Fruit fly (Drosophila melanogaster) whole organism, embryonic: Measurements from ENCODE around the gene Awh.

Experiments
- Aef1 ChIP-seq: fragments of 200-800 bp; sonication (Bioruptor generic); IDR thresholded peaks from 3 replicates; pipeline ENCODE4 v1.3.6; 2022; ENCODE audit warnings: missing biosample characterization, missing genetic modification characterization
- CG10147 ChIP-seq: fragments of 200-800 bp; sonication (Bioruptor generic); optimal IDR thresholded peaks from 2 replicates; lab custom pipeline; 2019; ENCODE audit warnings: missing biosample characterization, mild to moderate bottlenecking, missing genetic modification characterization, moderate library complexity
- CG10209 ChIP-seq: fragments of 200-800 bp; sonication (Bioruptor generic); optimal IDR thresholded peaks from 3 replicates; lab custom pipeline; 2017; ENCODE audit warnings: missing biosample characterization, mild to moderate bottlenecking, missing genetic modification characterization, missing genetic modification reagents
- CG10366 ChIP-seq: fragments of 200-800 bp; sonication (Bioruptor generic); IDR thresholded peaks from 2 replicates; pipeline ENCODE4 v1.3.6; 2022; ENCODE audit warnings: missing biosample characterization, missing genetic modification characterization
- CG10565 ChIP-seq: fragments of 200-800 bp; sonication (Bioruptor generic); optimal IDR thresholded peaks from 3 replicates; lab custom pipeline; 2016; ENCODE audit warnings: missing biosample characterization, mild to moderate bottlenecking, missing genetic modification characterization
- CG12391 ChIP-seq: fragments of 200-800 bp; sonication (Bioruptor generic); optimal IDR thresholded peaks from 3 replicates; lab custom pipeline; 2018; ENCODE audit warnings: missing biosample characterization, mild to moderate bottlenecking, missing genetic modification characterization, moderate library complexity
- CG14860 ChIP-seq: fragments of 200-800 bp; sonication (Bioruptor generic); IDR thresholded peaks from 3 replicates; pipeline ENCODE4 v1.3.6; 2022; ENCODE audit warnings: missing biosample characterization, missing genetic modification characterization; ENCODE audit not compliant: partially characterized antibody
- CG15601 ChIP-seq: fragments of 200-800 bp; sonication (Bioruptor generic); optimal IDR thresholded peaks from 3 replicates; lab custom pipeline; 2019; ENCODE audit warnings: missing biosample characterization, mild to moderate bottlenecking, missing genetic modification characterization, moderate library complexity
- CG17385 ChIP-seq: fragments of 200-800 bp; sonication (Bioruptor generic); optimal IDR thresholded peaks from 3 replicates; lab custom pipeline; 2018; ENCODE audit warnings: missing biosample characterization, mild to moderate bottlenecking, missing genetic modification characterization
- CG18011 ChIP-seq: fragments of 200-800 bp; sonication (Bioruptor generic); optimal IDR thresholded peaks from 2 replicates; lab custom pipeline; 2017; ENCODE audit warnings: missing biosample characterization, missing genetic modification characterization, mild to moderate bottlenecking, moderate library complexity, missing genotype
- CG30431 ChIP-seq: fragments of 200-800 bp; sonication (Bioruptor generic); optimal IDR thresholded peaks from 2 replicates; lab custom pipeline; 2017; ENCODE audit warnings: missing biosample characterization, missing genetic modification characterization
- CG3163 ChIP-seq: fragments of 200-800 bp; sonication (Bioruptor generic); optimal IDR thresholded peaks from 3 replicates; lab custom pipeline; 2016; ENCODE audit warnings: missing biosample characterization, missing genetic modification characterization
- CG32532 ChIP-seq: fragments of 200-800 bp; sonication (Bioruptor generic); IDR thresholded peaks from 2 replicates; pipeline ENCODE4 v1.3.6; 2022; ENCODE audit warnings: missing biosample characterization, missing genetic modification characterization
- CG4360 ChIP-seq: fragments of 200-800 bp; sonication (Bioruptor generic); IDR thresholded peaks from 2 replicates; pipeline ENCODE4 v1.3.6; 2022; ENCODE audit warnings: missing biosample characterization, missing genetic modification characterization
- CG4854 ChIP-seq: fragments of 200-800 bp; sonication (Bioruptor generic); optimal IDR thresholded peaks from 2 replicates; lab custom pipeline; 2016; ENCODE audit warnings: missing biosample characterization, missing genetic modification characterization, inconsistent platforms
- CG8290 ChIP-seq, 3 experiments: fragments of 200-800 bp; sonication (Bioruptor generic); optimal IDR thresholded peaks; 2 replicates each; lab custom pipeline; 2016 to 2019; ENCODE audit warnings: missing biosample characterization in 3 of 3, missing genetic modification characterization in 3 of 3, mild to moderate bottlenecking in 2 of 3, moderate library complexity in 1 of 3
- CG8924 ChIP-seq: fragments of 200-800 bp; optimal IDR thresholded peaks from 3 replicates; lab custom pipeline; 2019; ENCODE audit warnings: missing biosample characterization, mild to moderate bottlenecking, missing genetic modification characterization, moderate library complexity
- Gug ChIP-seq: fragments of 200-800 bp; sonication (Bioruptor generic); IDR thresholded peaks from 4 replicates; pipeline ENCODE4 v1.3.6; 2022; ENCODE audit warnings: missing biosample characterization, missing genetic modification characterization
- Hsf ChIP-seq: fragments of 200-800 bp; sonication (Bioruptor generic); optimal IDR thresholded peaks from 3 replicates; lab custom pipeline; 2016; ENCODE audit warnings: missing biosample characterization, missing genetic modification characterization
- Lhr ChIP-seq: fragments of 200-800 bp; sonication (Bioruptor generic); optimal IDR thresholded peaks from 3 replicates; lab custom pipeline; 2017; ENCODE audit warnings: mild to moderate bottlenecking, missing biosample characterization, missing genetic modification reagents, missing genetic modification characterization
- Med ChIP-seq: fragments of 200-800 bp; sonication (Bioruptor generic); peaks from one replicate; lab custom pipeline; 2016; ENCODE audit warnings: missing biosample characterization, missing genetic modification characterization, mild to moderate bottlenecking, inconsistent platforms, moderate library complexity
- Neu2 ChIP-seq: fragments of 200-800 bp; sonication (Bioruptor generic); optimal IDR thresholded peaks from 3 replicates; lab custom pipeline; 2016; ENCODE audit warnings: missing biosample characterization, missing genetic modification characterization, borderline replicate concordance
- Nf-YC ChIP-seq: fragments of 200-800 bp; optimal IDR thresholded peaks from 3 replicates; lab custom pipeline; 2019; ENCODE audit warnings: missing biosample characterization, mild to moderate bottlenecking, missing genetic modification characterization, moderate library complexity
- Ptx1 ChIP-seq: fragments of 200-800 bp; sonication (Bioruptor generic); IDR thresholded peaks from 2 replicates; pipeline ENCODE4 v1.3.6; 2022; ENCODE audit warnings: missing biosample characterization, missing genetic modification characterization
- Side ChIP-seq: fragments of 200-800 bp; sonication (Bioruptor generic); optimal IDR thresholded peaks from 2 replicates; lab custom pipeline; 2016; ENCODE audit warnings: missing biosample characterization, missing genetic modification characterization
- Six4 ChIP-seq: fragments of 200-800 bp; sonication (Bioruptor generic); optimal IDR thresholded peaks from 2 replicates; lab custom pipeline; 2016; ENCODE audit warnings: missing biosample characterization, missing genetic modification characterization
- Xbp1 ChIP-seq: fragments of 200-800 bp; sonication (Bioruptor generic); optimal IDR thresholded peaks from 3 replicates; lab custom pipeline; 2016; ENCODE audit warnings: missing biosample characterization, mild to moderate bottlenecking, missing genetic modification characterization
- al ChIP-seq: fragments of 200-800 bp; sonication (Bioruptor generic); IDR thresholded peaks from 2 replicates; pipeline ENCODE4 v1.3.6; 2022; ENCODE audit warnings: missing biosample characterization, missing genetic modification characterization
- bcd ChIP-seq: fragments of 200-800 bp; sonication (Bioruptor generic); optimal IDR thresholded peaks from 2 replicates; lab custom pipeline; 2017; ENCODE audit warnings: missing biosample characterization, mild to moderate bottlenecking, missing genetic modification characterization
- chinmo ChIP-seq: fragments of 200-800 bp; sonication (Bioruptor generic); IDR thresholded peaks from 4 replicates; pipeline ENCODE4 v1.3.6; 2022; ENCODE audit warnings: missing biosample characterization, missing genetic modification characterization; ENCODE audit not compliant: partially characterized antibody
- chn ChIP-seq: fragments of 200-800 bp; sonication (Bioruptor generic); optimal IDR thresholded peaks from 2 replicates; lab custom pipeline; 2016; ENCODE audit warnings: missing biosample characterization, missing genetic modification characterization
- croc ChIP-seq: fragments of 200-800 bp; sonication (Bioruptor generic); conservative IDR thresholded peaks from 3 replicates; pipeline ENCODE4 v1.3.6; 2022; ENCODE audit warnings: missing biosample characterization, missing genetic modification characterization
- esg ChIP-seq: fragments of 200-800 bp; sonication (Bioruptor generic); conservative IDR thresholded peaks from 2 replicates; pipeline ENCODE4 v1.3.6; 2022; ENCODE audit warnings: missing biosample characterization, missing genetic modification characterization
- fu2 ChIP-seq: fragments of 200-800 bp; sonication (Bioruptor generic); optimal IDR thresholded peaks from 2 replicates; lab custom pipeline; 2016; ENCODE audit warnings: missing biosample characterization, missing genetic modification characterization
- insv ChIP-seq, 2 experiments: fragments of 200-800 bp; sonication (Bioruptor generic); optimal IDR thresholded peaks; 3 replicates each; lab custom pipeline; 2016 to 2018; ENCODE audit warnings: missing biosample characterization in 2 of 2, missing genetic modification characterization in 2 of 2
- jing ChIP-seq: fragments of 200-800 bp; sonication (Bioruptor generic); optimal IDR thresholded peaks from 2 replicates; lab custom pipeline; 2018; ENCODE audit warnings: missing biosample characterization, mild to moderate bottlenecking, missing genetic modification characterization
- lilli ChIP-seq: fragments of 200-800 bp; sonication (Bioruptor generic); optimal IDR thresholded peaks from 3 replicates; lab custom pipeline; 2016; ENCODE audit warnings: missing biosample characterization, missing genetic modification characterization
- pfk ChIP-seq: fragments of 200-800 bp; sonication (Bioruptor generic); optimal IDR thresholded peaks from 2 replicates; lab custom pipeline; 2018; ENCODE audit warnings: missing biosample characterization, mild to moderate bottlenecking, missing genetic modification characterization, moderate library complexity
- pros ChIP-seq: fragments of 200-800 bp; sonication (Bioruptor generic); optimal IDR thresholded peaks from 3 replicates; lab custom pipeline; 2019; ENCODE audit warnings: missing biosample characterization, mild to moderate bottlenecking, missing genetic modification characterization, moderate library complexity
- scrt ChIP-seq: fragments of 200-800 bp; sonication (Bioruptor generic); optimal IDR thresholded peaks from 2 replicates; lab custom pipeline; 2018; ENCODE audit warnings: missing biosample characterization, mild to moderate bottlenecking, missing genetic modification characterization, moderate library complexity
- slbo ChIP-seq: fragments of 200-800 bp; sonication (Bioruptor generic); IDR thresholded peaks from 2 replicates; pipeline ENCODE4 v1.3.6; 2022; ENCODE audit warnings: missing biosample characterization, missing genetic modification characterization
- sr ChIP-seq: fragments of 200-800 bp; sonication (Bioruptor generic); IDR thresholded peaks from 3 replicates; pipeline ENCODE4 v1.3.6; 2022; ENCODE audit warnings: missing biosample characterization, missing genetic modification characterization
- tin ChIP-seq: fragments of 200-800 bp; sonication (Bioruptor generic); optimal IDR thresholded peaks from 3 replicates; lab custom pipeline; 2016; ENCODE audit warnings: missing biosample characterization, missing genetic modification characterization
- toy ChIP-seq: fragments of 200-800 bp; sonication (Bioruptor generic); IDR thresholded peaks from 2 replicates; pipeline ENCODE4 v1.3.6; 2022; ENCODE audit warnings: missing biosample characterization, missing genetic modification characterization
- twi ChIP-seq: fragments of 200-800 bp; optimal IDR thresholded peaks from 2 replicates; lab custom pipeline; 2019; ENCODE audit warnings: missing biosample characterization, mild to moderate bottlenecking, missing genetic modification characterization, moderate library complexity
- usp ChIP-seq: fragments of >200 bp; optimal IDR thresholded peaks from 2 replicates; lab custom pipeline; 2017; ENCODE audit warnings: missing biosample characterization, missing genetic modification characterization
- vnd ChIP-seq: fragments of 200-800 bp; sonication (Bioruptor generic); IDR thresholded peaks from 3 replicates; pipeline ENCODE4 v1.3.6; 2022; ENCODE audit warnings: missing biosample characterization, missing genetic modification characterization; ENCODE audit not compliant: partially characterized antibody
- wor ChIP-seq: fragments of 200-800 bp; sonication (Bioruptor generic); IDR thresholded peaks from 2 replicates; pipeline ENCODE4 v1.3.6; 2022; ENCODE audit warnings: missing biosample characterization, missing genetic modification characterization
- z ChIP-seq: fragments of 200-800 bp; sonication (Bioruptor generic); IDR thresholded peaks from 3 replicates; pipeline ENCODE4 v1.3.6; 2022; ENCODE audit warnings: missing biosample characterization, missing genetic modification characterization

The Awh gene

dm6 chr3L:3855194-3855980, 9.4 kb downstream of the Awh start (continued):
- TF ChIP-seq CG4360 (GFP tag; lab: Robert Waterston, UW) (peak; percentile 90), Med (peak; percentile 39), Xbp1 (GFP tag; lab: Kevin White, UChicago) (peak; percentile 42), lilli (peak; percentile 4), Nf-YC (tag; lab: Kevin White, UChicago) (peak; percentile 89), wor (GFP tag; lab: Robert Waterston, UW) (no peak), Ptx1 (GFP tag; lab: Robert Waterston, UW) (peak; percentile 46; the same call in 1 of the 2 replicates), usp (GFP tag; lab: Kevin White, UChicago) (no peak), pros (GFP tag; lab: Kevin White, UChicago) (peak; percentile 54), CG10209 (GFP tag; lab: Kevin White, UChicago) (peak; percentile 56), vnd (GFP tag; lab: Robert Waterston, UW) (no peak), CG32532 (no peak), bcd (GFP tag; lab: Kevin White, UChicago) (peak; percentile 46), chinmo (GFP tag; lab: Robert Waterston, UW) (no peak), CG8290 (GFP tag; optimal IDR thresholded peaks at IDR 0.05; lab: Kevin White, UChicago) (peak; percentile 9), CG8290 (tag; optimal IDR thresholded peaks at IDR 0.05; lab: Kevin White, UChicago) (no peak), Aef1 (no peak), croc (GFP tag; lab: Robert Waterston, UW) (peak; percentile 48; the same call in 1 of the 3 replicates), CG15601 (peak; percentile 59), sr (GFP tag; lab: Robert Waterston, UW) (no peak), esg (GFP tag; lab: Robert Waterston, UW) (peak; percentile 50), CG30431 (peak; percentile 6), CG4854 (GFP tag; lab: Kevin White, UChicago) (no peak), z (GFP tag; lab: Robert Waterston, UW) (no peak), CG12391 (tag; lab: Kevin White, UChicago) (peak; percentile 76), slbo (GFP tag; lab: Robert Waterston, UW) (no peak), chn (GFP tag; lab: Kevin White, UChicago) (peak; percentile 11), Gug (no peak), scrt (peak; percentile 83), tin (GFP tag; lab: Kevin White, UChicago) (peak; percentile 33), CG3163 (GFP tag; lab: Kevin White, UChicago) (no peak), jing (GFP tag; lab: Kevin White, UChicago) (no peak), CG10366 (GFP tag; lab: Robert Waterston, UW) (peak; percentile 20; the same call in 1 of the 2 replicates), CG17385 (GFP tag; lab: Kevin White, UChicago) (peak; percentile 52), Lhr (GFP tag; lab: Kevin White, UChicago) (peak; percentile 32), Neu2 (GFP tag; lab: Kevin White, UChicago) (no peak), Hsf (GFP tag; lab: Kevin White, UChicago) (peak; percentile 28), CG18011 (no peak), twi (tag; lab: Kevin White, UChicago) (peak; percentile 18), fu2 (GFP tag; lab: Kevin White, UChicago) (no peak), pfk (no peak), CG8924 (tag; lab: Kevin White, UChicago) (peak; percentile 60), Six4 (GFP tag; lab: Kevin White, UChicago) (peak; percentile 46), CG10147 (GFP tag; lab: Kevin White, UChicago) (no peak), CG10565 (GFP tag; lab: Kevin White, UChicago) (no peak), Side (GFP tag; lab: Kevin White, UChicago) (no peak), CG14860 (GFP tag; lab: Robert Waterston, UW) (no peak), insv (GFP tag; optimal IDR thresholded peaks at IDR 0.05; lab: Kevin White, UChicago) (no peak), toy (GFP tag; lab: Robert Waterston, UW) (no peak), al (GFP tag; lab: Robert Waterston, UW) (no peak)
